Fruit fly (Drosophila melanogaster): Measurements from ENCODE around the gene Tat.

The Tat gene

dm6 chrX:14214505-14215449, 46.2 kb upstream of the Tat start (continued):
- TF ChIP-seq HmgD (GFP tag; optimal IDR thresholded peaks at IDR 0.05): no peak
- peak; percentile 46 for TF ChIP-seq fd96Cb (tag; optimal IDR thresholded peaks at IDR 0.05)
- TF ChIP-seq CG12744 (GFP tag; optimal IDR thresholded peaks at IDR 0.05): no peak
- 0 out of 4 replicates have a peak, but pooled peaks have one; percentile 42 for TF ChIP-seq chinmo (GFP tag; IDR thresholded peaks at IDR 0.05; ENCODE audit: partially characterized antibody)
- no peak for TF ChIP-seq her (GFP tag; optimal IDR thresholded peaks at IDR 0.05)
- peak; percentile 45; the same call in 1 of the 2 replicates for TF ChIP-seq seq (GFP tag; IDR thresholded peaks at IDR 0.05)
- TF ChIP-seq sr (GFP tag; IDR thresholded peaks at IDR 0.05): no peak
- no peak for TF ChIP-seq h (optimal IDR thresholded peaks at IDR 0.05)
- TF ChIP-seq CG7963 (GFP tag; IDR thresholded peaks at IDR 0.05; ENCODE audit: partially characterized antibody): no peak
- 0 out of 3 replicates have a peak, but pooled peaks have one; percentile 18 for TF ChIP-seq CG7357 (GFP tag; IDR thresholded peaks at IDR 0.05)
- TF ChIP-seq CG15269 (tag; optimal IDR thresholded peaks at IDR 0.05): peak; percentile 62
- TF ChIP-seq ham (GFP tag; IDR thresholded peaks at IDR 0.05): no peak
- TF ChIP-seq CG9437 (GFP tag; optimal IDR thresholded peaks at IDR 0.05): no peak
- TF ChIP-seq ind (GFP tag; optimal IDR thresholded peaks at IDR 0.05): peak; percentile 24
- no peak for TF ChIP-seq Elba2 (GFP tag; optimal IDR thresholded peaks at IDR 0.05)
- peak; percentile 11; the same call in 1 of the 3 replicates for TF ChIP-seq B-H1 (GFP tag; IDR thresholded peaks at IDR 0.05)
- TF ChIP-seq CG9932 (GFP tag; IDR thresholded peaks at IDR 0.05): peak; percentile 63
- TF ChIP-seq Hr51 (GFP tag; optimal IDR thresholded peaks at IDR 0.05): peak in 1 of 2 experiments; percentile 59
- TF ChIP-seq YL-1 (GFP tag; optimal IDR thresholded peaks at IDR 0.05): no peak
- peak; percentile 61 for TF ChIP-seq unpg (GFP tag; optimal IDR thresholded peaks at IDR 0.05)
- 0 out of 3 replicates have a peak, but pooled peaks have one; percentile 41 for TF ChIP-seq Aef1 (GFP tag; IDR thresholded peaks at IDR 0.05)
- no peak for TF ChIP-seq Hsf (GFP tag; optimal IDR thresholded peaks at IDR 0.05)
- TF ChIP-seq CG6689 (GFP tag; IDR thresholded peaks at IDR 0.05): peak; percentile 49
- peak; percentile 59 for TF ChIP-seq Oli (tag; optimal IDR thresholded peaks at IDR 0.05)
- TF ChIP-seq exex (tag; optimal IDR thresholded peaks at IDR 0.05): no peak
- TF ChIP-seq kah (GFP tag; optimal IDR thresholded peaks at IDR 0.05): no peak
- no peak for TF ChIP-seq MESR4 (GFP tag; optimal IDR thresholded peaks at IDR 0.05)
- no peak for TF ChIP-seq bbx (GFP tag; IDR thresholded peaks at IDR 0.05; ENCODE audit: partially characterized antibody)
- no peak for TF ChIP-seq HLH4C (GFP tag; IDR thresholded peaks at IDR 0.05; ENCODE audit: partially characterized antibody)
- TF ChIP-seq Hr3 (GFP tag; optimal IDR thresholded peaks at IDR 0.05): peak; percentile 2
- peak; percentile 5 for TF ChIP-seq zen (tag; optimal IDR thresholded peaks at IDR 0.05)
- TF ChIP-seq CG10321 (GFP tag; IDR thresholded peaks at IDR 0.05): no peak
- TF ChIP-seq CG3726 (GFP tag; IDR thresholded peaks at IDR 0.05): no peak
- TF ChIP-seq zfh2 (GFP tag; optimal IDR thresholded peaks at IDR 0.05): no peak
- TF ChIP-seq trh (GFP tag; optimal IDR thresholded peaks at IDR 0.05): no peak
- TF ChIP-seq C15 (GFP tag; IDR thresholded peaks at IDR 0.05): no peak
- TF ChIP-seq CG17568 (GFP tag; optimal IDR thresholded peaks at IDR 0.05): no peak
- TF ChIP-seq CG10431 (GFP tag; optimal IDR thresholded peaks at IDR 0.05): no peak
- TF ChIP-seq CG8765 (GFP tag; IDR thresholded peaks at IDR 0.05): no peak
- no peak for TF ChIP-seq pzg (GFP tag; optimal IDR thresholded peaks at IDR 0.05)
- no peak for TF ChIP-seq ase (GFP tag; IDR thresholded peaks at IDR 0.05)
- peak; percentile 52 for TF ChIP-seq fd3F (GFP tag; optimal IDR thresholded peaks at IDR 0.05)
- TF ChIP-seq CG14667 (GFP tag; IDR thresholded peaks at IDR 0.05): no peak
- 0 out of 2 replicates have a peak, but pooled peaks have one; percentile 23 for TF ChIP-seq CG31224 (GFP tag; IDR thresholded peaks at IDR 0.05)
- peak; percentile 42 for TF ChIP-seq CG1233 (GFP tag; optimal IDR thresholded peaks at IDR 0.05)
- TF ChIP-seq hth (optimal IDR thresholded peaks at IDR 0.05): no peak
- no peak for TF ChIP-seq mld (GFP tag; IDR thresholded peaks at IDR 0.05; ENCODE audit: partially characterized antibody)
- no peak for TF ChIP-seq Hmx (GFP tag; optimal IDR thresholded peaks at IDR 0.05)
- peak; percentile 70 for TF ChIP-seq Hmr (GFP tag; optimal IDR thresholded peaks at IDR 0.05)

Data from whole organism, embryonic.